Worm (Caenorhabditis elegans): Measurements from ENCODE around the gene cah-1.

The cah-1 gene

ce11 chrIII:5124385-5124784 lies 39.0 kb upstream of the cah-1 start:
- TF ChIP-seq unc-62 (GFP tag; optimal IDR thresholded peaks at IDR 0.05) (peak; percentile 42), elt-1 (tag; optimal IDR thresholded peaks at IDR 0.05; ENCODE audit: borderline replicate concordance, insufficient read depth) (peak; percentile 68), nhr-2 (tag; optimal IDR thresholded peaks at IDR 0.05) (peak; percentile 33), unc-120 (tag; optimal IDR thresholded peaks at IDR 0.05; ENCODE audit: poor library complexity, severe bottlenecking) (no peak)

- TF ChIP-seq bed-3 (GFP tag; optimal IDR thresholded peaks at IDR 0.05) (no peak), nhr-2 (tag; optimal IDR thresholded peaks at IDR 0.05) (peak; percentile 24), lin-32 (GFP tag; optimal IDR thresholded peaks at IDR 0.05) (peak; percentile 84), ceh-43 (GFP tag; optimal IDR thresholded peaks at IDR 0.05) (no peak)
These were observed 35.2 kb upstream of the cah-1 start for ce11 chrIII:5120593-5120992.

- TF ChIP-seq nhr-28 (tag; optimal IDR thresholded peaks at IDR 0.05) (no peak), tbx-8 (GFP tag; optimal IDR thresholded peaks at IDR 0.05) (no peak), nhr-237 (tag; optimal IDR thresholded peaks at IDR 0.05) (no peak), mep-1 (tag; optimal IDR thresholded peaks at IDR 0.05) (no peak), drap-1 (GFP tag; optimal IDR thresholded peaks at IDR 0.05) (no peak), elt-3 (tag; optimal IDR thresholded peaks at IDR 0.05) (no peak), nhr-2 (tag; optimal IDR thresholded peaks at IDR 0.05) (no peak), sem-2 (GFP tag; optimal IDR thresholded peaks at IDR 0.05) (no peak), ces-1 (GFP tag; optimal IDR thresholded peaks at IDR 0.05) (no peak), unc-120 (tag; optimal IDR thresholded peaks at IDR 0.05; ENCODE audit: poor library complexity, severe bottlenecking) (no peak), zip-8 (tag; optimal IDR thresholded peaks at IDR 0.05) (no peak), elt-1 (tag; optimal IDR thresholded peaks at IDR 0.05; ENCODE audit: borderline replicate concordance, insufficient read depth) (no peak), ceh-43 (GFP tag; optimal IDR thresholded peaks at IDR 0.05) (no peak), bed-3 (GFP tag; optimal IDR thresholded peaks at IDR 0.05) (no peak)
These were observed 33.6 kb upstream of the cah-1 start for ce11 chrIII:5119063-5119462.

DNA sequence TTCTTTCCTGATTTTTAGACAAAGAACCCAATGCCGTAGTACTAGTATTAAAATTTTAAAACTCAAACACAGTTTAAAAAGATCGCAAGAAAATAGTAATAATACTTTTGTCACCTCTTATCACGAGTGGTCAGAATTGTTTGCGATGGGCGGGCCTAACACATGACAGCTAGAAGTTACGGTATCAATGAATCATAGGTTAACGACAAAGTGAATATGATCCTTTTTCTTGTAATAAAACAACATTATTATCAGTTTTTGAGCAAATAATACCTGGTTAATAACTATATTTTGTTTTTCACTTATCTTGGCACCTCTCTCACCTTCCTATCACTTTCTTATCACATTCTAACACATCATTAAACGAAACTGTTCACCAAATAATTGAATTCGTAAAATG lies 27.6 kb upstream of the cah-1 start:
- TF ChIP-seq unc-39 (tag; optimal IDR thresholded peaks at IDR 0.05) (no peak), ham-2 (GFP tag; optimal IDR thresholded peaks at IDR 0.05) (no peak), ceh-83 (GFP tag; optimal IDR thresholded peaks at IDR 0.05) (no peak), lin-13 (tag; optimal IDR thresholded peaks at IDR 0.05) (no peak), elt-3 (tag; optimal IDR thresholded peaks at IDR 0.05) (no peak), elt-1 (tag; optimal IDR thresholded peaks at IDR 0.05; ENCODE audit: borderline replicate concordance, insufficient read depth) (no peak), hlh-1 (tag; optimal IDR thresholded peaks at IDR 0.05) (no peak), zip-8 (tag; optimal IDR thresholded peaks at IDR 0.05) (no peak), flh-1 (GFP tag; optimal IDR thresholded peaks at IDR 0.05) (no peak), nhr-237 (tag; optimal IDR thresholded peaks at IDR 0.05) (no peak), cnd-1 (tag; optimal IDR thresholded peaks at IDR 0.05) (no peak), nhr-76 (tag; optimal IDR thresholded peaks at IDR 0.05) (no peak), bed-3 (GFP tag; optimal IDR thresholded peaks at IDR 0.05) (no peak), snpc-4 (tag; optimal IDR thresholded peaks at IDR 0.05) (no peak), ces-1 (GFP tag; optimal IDR thresholded peaks at IDR 0.05) (no peak), sptf-1 (tag; optimal IDR thresholded peaks at IDR 0.05) (no peak), mep-1 (tag; optimal IDR thresholded peaks at IDR 0.05) (no peak), nhr-12 (tag; optimal IDR thresholded peaks at IDR 0.05) (no peak), pha-4 (tag; optimal IDR thresholded peaks at IDR 0.05) (no peak)

DNA sequence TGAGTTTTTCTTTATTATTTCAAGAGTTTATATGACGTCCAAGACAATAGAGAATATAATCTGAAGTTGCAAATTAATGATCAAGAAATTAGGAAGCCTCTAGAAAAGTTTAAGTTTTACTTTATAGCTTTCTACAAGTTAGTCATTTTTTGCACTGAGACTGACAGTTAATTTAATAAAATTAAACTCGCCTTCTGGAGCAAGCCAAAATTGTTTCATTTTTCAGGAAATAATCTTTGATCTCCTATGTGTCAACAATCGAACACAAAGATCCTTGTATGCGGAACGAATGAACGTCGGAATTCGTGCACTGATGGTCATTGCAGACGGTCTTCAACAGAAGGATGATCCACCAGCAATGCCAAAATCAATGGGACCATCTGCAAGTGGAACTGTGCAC lies 27.0 kb upstream of the cah-1 start:
- TF ChIP-seq lin-13 (tag; optimal IDR thresholded peaks at IDR 0.05) (no peak), cnd-1 (tag; optimal IDR thresholded peaks at IDR 0.05) (no peak), nhr-237 (tag; optimal IDR thresholded peaks at IDR 0.05) (no peak), lsy-2 (tag; optimal IDR thresholded peaks at IDR 0.05) (no peak), tbx-8 (GFP tag; optimal IDR thresholded peaks at IDR 0.05) (no peak), mab-5 (tag; optimal IDR thresholded peaks at IDR 0.05) (no peak), ceh-43 (GFP tag; optimal IDR thresholded peaks at IDR 0.05) (no peak), zip-8 (tag; optimal IDR thresholded peaks at IDR 0.05) (no peak), ztf-11 (tag; optimal IDR thresholded peaks at IDR 0.05) (no peak), sptf-1 (tag; optimal IDR thresholded peaks at IDR 0.05) (no peak), unc-62 (GFP tag; optimal IDR thresholded peaks at IDR 0.05) (no peak), mep-1 (tag; optimal IDR thresholded peaks at IDR 0.05) (no peak), nhr-28 (tag; optimal IDR thresholded peaks at IDR 0.05) (no peak), drap-1 (GFP tag; optimal IDR thresholded peaks at IDR 0.05) (no peak)
